Fruit fly (Drosophila melanogaster): ENCODE data around the gene GstD7.

- TF ChIP-seq ovo (GFP tag; optimal IDR thresholded peaks at IDR 0.05): no peak
- no peak for TF ChIP-seq bab1 (GFP tag; optimal IDR thresholded peaks at IDR 0.05)
- TF ChIP-seq Clk (GFP tag; optimal IDR thresholded peaks at IDR 0.05): no peak
- TF ChIP-seq CG14711 (tag; optimal IDR thresholded peaks at IDR 0.05): no peak
- TF ChIP-seq cic (GFP tag; optimal IDR thresholded peaks at IDR 0.05): no peak
- no peak for TF ChIP-seq CG7101 (tag; optimal IDR thresholded peaks at IDR 0.05)
- TF ChIP-seq CG11617 (GFP tag; optimal IDR thresholded peaks at IDR 0.05): no peak
- no peak for TF ChIP-seq pad (GFP tag; optimal IDR thresholded peaks at IDR 0.05)
Observed at dm6 chr3R:12395880-12396279, 17.6 kb downstream of the GstD7 start, which contains the start of the genes CG10096 and CG10097.

Measured in whole organism, adult.